Worm (Caenorhabditis elegans) whole organism, late embryonic: ENCODE data around the gene enu-3.2.

Experiments
- C08G9.2 ChIP-seq: sonication (generic microtip); optimal IDR thresholded peaks from 2 replicates; lab custom pipeline; 2016; ENCODE audit warnings: mild to moderate bottlenecking, missing genetic modification characterization, moderate library complexity, missing compliant biosample characterization
- C38D4.7 ChIP-seq: fragments of 200-800 bp; sonication (Bioruptor generic); optimal IDR thresholded peaks from 2 replicates; lab custom pipeline; 2018; ENCODE audit warnings: mild to moderate bottlenecking, missing genetic modification characterization, moderate library complexity, missing compliant biosample characterization
- K09A11.1 ChIP-seq: sonication (generic microtip); optimal IDR thresholded peaks from 2 replicates; lab custom pipeline; 2017; ENCODE audit warnings: antibody characterized with exemption, mild to moderate bottlenecking, missing genetic modification characterization, missing compliant biosample characterization; ENCODE audit not compliant: insufficient read depth
- T23F11.4 ChIP-seq: fragments of 200-800 bp; sonication (Bioruptor generic); optimal IDR thresholded peaks from 2 replicates; lab custom pipeline; 2018; ENCODE audit warnings: mild to moderate bottlenecking, missing genetic modification characterization, missing compliant biosample characterization
- ahr-1 ChIP-seq: sonication (generic microtip); optimal IDR thresholded peaks from 2 replicates; lab custom pipeline; 2016; ENCODE audit warnings: missing genetic modification characterization, missing compliant biosample characterization
- ama-1 ChIP-seq: fragments of 150-350 bp; optimal IDR thresholded peaks from 2 replicates; lab custom pipeline; 2014
- ceh-19 ChIP-seq: fragments of 200-800 bp; sonication (Bioruptor generic); optimal IDR thresholded peaks from 2 replicates; lab custom pipeline; 2018; ENCODE audit warnings: mild to moderate bottlenecking, missing genetic modification characterization, missing compliant biosample characterization
- ceh-30 ChIP-seq: fragments of 150-350 bp; optimal IDR thresholded peaks from 2 replicates; lab custom pipeline; 2014; ENCODE audit warnings: missing biosample characterization, missing genetic modification characterization
- ceh-31 ChIP-seq: sonication (generic microtip); optimal IDR thresholded peaks from 2 replicates; lab custom pipeline; 2016; ENCODE audit warnings: missing genetic modification characterization, missing compliant biosample characterization
- ceh-48 ChIP-seq: sonication (generic microtip); optimal IDR thresholded peaks from 2 replicates; lab custom pipeline; 2016; ENCODE audit warnings: missing genetic modification characterization, inconsistent platforms, missing compliant biosample characterization
- ceh-9 ChIP-seq: sonication (generic microtip); optimal IDR thresholded peaks from 2 replicates; lab custom pipeline; 2016; ENCODE audit warnings: mild to moderate bottlenecking, missing genetic modification characterization, inconsistent platforms, missing compliant biosample characterization
- dmd-4 ChIP-seq: sonication (generic microtip); optimal IDR thresholded peaks from 2 replicates; lab custom pipeline; 2016; ENCODE audit warnings: borderline replicate concordance, missing genetic modification characterization, missing compliant biosample characterization
- elt-2 ChIP-seq: sonication (generic microtip); optimal IDR thresholded peaks from 2 replicates; lab custom pipeline; 2016; ENCODE audit warnings: missing genetic modification reagents, missing genetic modification characterization, missing compliant biosample characterization
- elt-4 ChIP-seq: sonication (generic microtip); optimal IDR thresholded peaks from 2 replicates; lab custom pipeline; 2016; ENCODE audit warnings: missing genetic modification characterization, missing compliant biosample characterization
- eyg-1 ChIP-seq: sonication (generic microtip); optimal IDR thresholded peaks from 2 replicates; lab custom pipeline; 2016; ENCODE audit warnings: missing genotype, missing genetic modification characterization, missing compliant biosample characterization
- fax-1 ChIP-seq: sonication (generic microtip); optimal IDR thresholded peaks from 2 replicates; lab custom pipeline; 2016; ENCODE audit warnings: missing genotype, missing genetic modification characterization, missing compliant biosample characterization
- fkh-10 ChIP-seq: fragments of 150-350 bp; optimal IDR thresholded peaks from 2 replicates; lab custom pipeline; 2014; ENCODE audit warnings: missing biosample characterization, missing genetic modification reagents, missing genetic modification characterization
- fkh-6 ChIP-seq: sonication (generic microtip); optimal IDR thresholded peaks from 2 replicates; lab custom pipeline; 2016; ENCODE audit warnings: missing genetic modification characterization, missing compliant biosample characterization
- hlh-15 ChIP-seq: sonication (generic microtip); optimal IDR thresholded peaks from 2 replicates; lab custom pipeline; 2016; ENCODE audit warnings: missing genetic modification characterization, missing compliant biosample characterization
- hlh-30 ChIP-seq: sonication (generic microtip); optimal IDR thresholded peaks from 2 replicates; lab custom pipeline; 2017; ENCODE audit warnings: antibody characterized with exemption, missing genetic modification characterization, missing compliant biosample characterization; ENCODE audit not compliant: insufficient read depth
- hlh-8 ChIP-seq: sonication (generic microtip); optimal IDR thresholded peaks from 2 replicates; lab custom pipeline; 2016; ENCODE audit warnings: missing genotype, missing genetic modification characterization, missing compliant biosample characterization
- lin-11 ChIP-seq: fragments of 200-800 bp; sonication (Bioruptor generic); optimal IDR thresholded peaks from 2 replicates; lab custom pipeline; 2018; ENCODE audit warnings: mild to moderate bottlenecking, missing genetic modification characterization, missing compliant biosample characterization
- mec-3 ChIP-seq: sonication (generic microtip); optimal IDR thresholded peaks from 2 replicates; lab custom pipeline; 2016; ENCODE audit warnings: borderline replicate concordance, missing genetic modification characterization, missing compliant biosample characterization
- pax-1 ChIP-seq: fragments of 150-350 bp; optimal IDR thresholded peaks from 2 replicates; lab custom pipeline; 2014; ENCODE audit warnings: missing biosample characterization, missing genetic modification characterization
- pha-2 ChIP-seq: sonication (generic microtip); optimal IDR thresholded peaks from 2 replicates; lab custom pipeline; 2017; ENCODE audit warnings: mild to moderate bottlenecking, missing genetic modification characterization, missing compliant biosample characterization
- pqm-1 ChIP-seq: sonication (generic microtip); optimal IDR thresholded peaks from 2 replicates; lab custom pipeline; 2016; ENCODE audit warnings: missing genetic modification characterization, missing compliant biosample characterization
- ref-2 ChIP-seq: sonication (generic microtip); optimal IDR thresholded peaks from 2 replicates; lab custom pipeline; 2016; ENCODE audit warnings: missing genetic modification characterization, missing compliant biosample characterization
- rnt-1 ChIP-seq: sonication (generic microtip); optimal IDR thresholded peaks from 2 replicates; lab custom pipeline; 2016; ENCODE audit warnings: missing genetic modification characterization, missing compliant biosample characterization
- sdc-2 ChIP-seq: sonication (generic microtip); optimal IDR thresholded peaks from 2 replicates; lab custom pipeline; 2016; ENCODE audit warnings: missing genotype, missing genetic modification characterization, missing compliant biosample characterization
- sox-4 ChIP-seq: sonication (generic microtip); optimal IDR thresholded peaks from 2 replicates; lab custom pipeline; 2017; ENCODE audit warnings: mild to moderate bottlenecking, missing genetic modification characterization, inconsistent platforms, missing compliant biosample characterization
- syd-9 ChIP-seq: sonication (generic microtip); optimal IDR thresholded peaks from 2 replicates; lab custom pipeline; 2016; ENCODE audit warnings: mild to moderate bottlenecking, missing genetic modification characterization, moderate library complexity, missing compliant biosample characterization
- tbx-2 ChIP-seq: sonication (generic microtip); optimal IDR thresholded peaks from 2 replicates; lab custom pipeline; 2016; ENCODE audit warnings: missing genetic modification characterization, missing compliant biosample characterization
- tbx-7 ChIP-seq: sonication (generic microtip); optimal IDR thresholded peaks from 2 replicates; lab custom pipeline; 2016; ENCODE audit warnings: missing genotype, missing genetic modification characterization, missing compliant biosample characterization
- unc-55 ChIP-seq: sonication (generic microtip); optimal IDR thresholded peaks from 2 replicates; lab custom pipeline; 2017; ENCODE audit warnings: missing biosample characterization, missing genetic modification reagents, missing genetic modification characterization

Gene enu-3.2

DNA sequence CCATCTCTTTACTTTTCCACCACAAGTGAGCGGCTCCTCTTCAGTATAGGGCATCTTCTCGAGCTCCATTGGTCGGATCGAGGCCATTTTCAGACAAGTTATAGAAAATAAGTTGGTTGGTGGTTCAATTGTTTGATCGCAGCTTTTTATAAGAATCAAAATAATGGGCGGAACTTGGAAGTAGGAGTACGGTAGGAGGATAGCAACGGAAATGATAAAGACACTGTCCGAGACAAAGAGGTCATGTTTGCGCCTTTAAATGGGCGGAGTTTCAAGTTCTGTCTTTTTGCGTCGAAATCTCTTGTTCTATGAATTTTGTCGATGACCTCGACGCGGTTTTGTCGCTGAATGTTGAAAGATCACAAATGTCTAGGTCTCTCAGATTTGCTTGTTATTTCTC, 37.1 kb upstream of the enu-3.2 start, which contains the start of gene F26A1.8:
Gene F26A1.8, minus strand, starts transcription at position 101 of the 400 bp plus-strand sequence.
- TF ChIP-seq C38D4.7 (GFP tag; lab: Kevin White, UChicago) (no peak), ceh-19 (GFP tag; lab: Kevin White, UChicago) (no peak), unc-55 (GFP tag; lab: Kevin White, UChicago) (no peak), sox-4 (tag; lab: Kevin White, UChicago) (no peak), syd-9 (tag; lab: Kevin White, UChicago) (no peak), pha-2 (tag; lab: Kevin White, UChicago) (no peak), K09A11.1 (tag; lab: Kevin White, UChicago) (no peak), elt-4 (tag; lab: Kevin White, UChicago) (no peak)

ce11 chrIII:4819843-4820242, 34.8 kb upstream of the enu-3.2 start, which contains the start of gene F26A1.7:
TSS of gene F26A1.7 (minus strand) at chrIII:4819943.
- TF ChIP-seq ahr-1 (tag; lab: Kevin White, UChicago) = no peak
- no peak for TF ChIP-seq T23F11.4 (GFP tag; lab: Kevin White, UChicago)
- no peak for TF ChIP-seq ceh-30
- no peak for TF ChIP-seq hlh-30 (tag; lab: Kevin White, UChicago)

- TF ChIP-seq ceh-9 = no peak
- TF ChIP-seq dmd-4 (tag; lab: Kevin White, UChicago) = no peak
- no peak for TF ChIP-seq syd-9 (tag; lab: Kevin White, UChicago)
- no peak for TF ChIP-seq pax-1 (tag; lab: Kevin White, UChicago)
- no peak for TF ChIP-seq sdc-2 (tag; lab: Kevin White, UChicago)
- no peak for TF ChIP-seq ceh-48 (tag; lab: Kevin White, UChicago)
- TF ChIP-seq ceh-30 = no peak
Observed at ce11 chrIII:4817240-4817639, 32.2 kb upstream of the enu-3.2 start, which contains the start of gene F26A1.4. TSS of gene F26A1.4 (plus strand) at chrIII:4817540.

- TF ChIP-seq sdc-2 (tag; lab: Kevin White, UChicago) = no peak
- TF ChIP-seq tbx-7 (tag; lab: Kevin White, UChicago) = no peak
- no peak for TF ChIP-seq T23F11.4 (GFP tag; lab: Kevin White, UChicago)
- no peak for TF ChIP-seq K09A11.1 (tag; lab: Kevin White, UChicago)
- no peak for TF ChIP-seq hlh-15
- TF ChIP-seq ref-2 (tag; lab: Kevin White, UChicago) = no peak
- no peak for TF ChIP-seq tbx-2 (tag; lab: Kevin White, UChicago)
- TF ChIP-seq C08G9.2 (tag; lab: Kevin White, UChicago) = no peak
- no peak for TF ChIP-seq fkh-6 (tag; lab: Kevin White, UChicago)
- no peak for TF ChIP-seq elt-2 (tag; lab: Kevin White, UChicago)
Observed at ce11 chrIII:4814730-4815129, 29.7 kb upstream of the enu-3.2 start, which contains the start of gene arl-6. TSS of gene arl-6 (minus strand) at chrIII:4814830.

DNA sequence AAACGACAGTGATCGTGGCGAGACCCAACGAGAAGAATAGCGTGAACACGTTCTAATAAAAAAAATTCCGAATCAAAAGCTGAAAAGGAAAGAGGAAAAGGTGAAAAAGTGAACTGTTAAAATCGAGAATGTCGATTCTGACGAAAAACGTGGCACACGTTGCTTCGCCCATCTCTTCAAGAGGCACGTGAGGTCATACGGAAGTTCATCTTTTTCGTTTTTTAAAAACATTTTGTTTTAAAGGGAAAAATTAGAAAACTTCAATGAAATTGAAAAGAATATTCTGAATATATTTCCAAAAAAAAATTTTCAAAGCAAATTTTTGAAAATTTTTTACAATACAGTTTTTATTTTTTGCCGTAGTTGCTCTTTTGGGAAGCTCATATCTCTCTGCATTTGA, 26.2 kb upstream of the enu-3.2 start, which contains the start of gene C38D4.7:
Gene C38D4.7, minus strand, starts transcription at position 101 of the 400 bp plus-strand sequence.
- TF ChIP-seq unc-55 (GFP tag; lab: Kevin White, UChicago) = no peak
- TF ChIP-seq ceh-31 (tag; lab: Kevin White, UChicago) = no peak
- no peak for TF ChIP-seq fkh-10
- TF ChIP-seq pqm-1 (tag; lab: Kevin White, UChicago) = no peak
- no peak for TF ChIP-seq hlh-8 (tag; lab: Kevin White, UChicago)
- TF ChIP-seq eyg-1 (tag; lab: Kevin White, UChicago) = no peak
- TF ChIP-seq mec-3 (tag; lab: Kevin White, UChicago) = no peak

- no peak for TF ChIP-seq fax-1 (tag; lab: Kevin White, UChicago)
- TF ChIP-seq rnt-1 (tag; lab: Kevin White, UChicago) = no peak
- no peak for TF ChIP-seq ceh-9
- TF ChIP-seq lin-11 = no peak
- no peak for TF ChIP-seq ama-1
- no peak for TF ChIP-seq sdc-2 (tag; lab: Kevin White, UChicago)
Observed at ce11 chrIII:4809526-4810153, 24.6 kb upstream of the enu-3.2 start, which contains the start of gene pal-1. TSS of gene pal-1 (minus strand) at chrIII:4809576.
